Worm (Caenorhabditis elegans) whole organism, L3 larva: Measurements from ENCODE around the gene sra-8.

Experiments
- ama-1 ChIP-seq: fragments of 150-350 bp; optimal IDR thresholded peaks from 2 replicates; lab custom pipeline; 2018
- ceh-9 ChIP-seq: sonication (generic microtip); optimal IDR thresholded peaks from 2 replicates; lab custom pipeline; 2018; ENCODE audit warnings: missing biosample characterization, missing genetic modification characterization
- elt-1 ChIP-seq: fragments of 150-350 bp; optimal IDR thresholded peaks from 2 replicates; lab custom pipeline; 2014; ENCODE audit warnings: missing biosample characterization, missing genetic modification characterization
- jun-1 ChIP-seq: fragments of 150-350 bp; optimal IDR thresholded peaks from 2 replicates; lab custom pipeline; 2014; ENCODE audit warnings: missing biosample characterization, missing genetic modification reagents, missing genetic modification characterization
- lin-15B ChIP-seq: fragments of 150-350 bp; optimal IDR thresholded peaks from 2 replicates; lab custom pipeline; 2014; ENCODE audit warnings: missing biosample characterization, missing genetic modification characterization
- nhr-12 ChIP-seq: fragments of 150-350 bp; optimal IDR thresholded peaks from 2 replicates; lab custom pipeline; 2014; ENCODE audit warnings: missing biosample characterization, missing genetic modification characterization
- nhr-77 ChIP-seq: fragments of 150-350 bp; optimal IDR thresholded peaks from 2 replicates; lab custom pipeline; 2014; ENCODE audit warnings: missing biosample characterization, missing genetic modification characterization
- pha-4 ChIP-seq: fragments of 150-350 bp; optimal IDR thresholded peaks from 2 replicates; lab custom pipeline; 2014; ENCODE audit warnings: missing biosample characterization, missing genetic modification reagents, missing genetic modification characterization
- skn-1 ChIP-seq: fragments of 150-350 bp; optimal IDR thresholded peaks from 2 replicates; lab custom pipeline; 2014; ENCODE audit warnings: missing biosample characterization, missing genetic modification characterization
- unc-62 ChIP-seq: fragments of 150-350 bp; sonication (generic microtip); optimal IDR thresholded peaks from 4 replicates; lab custom pipeline; 2014; ENCODE audit warnings: missing biosample characterization, missing genetic modification reagents, missing genetic modification characterization
- ztf-11 ChIP-seq: fragments of 150-350 bp; optimal IDR thresholded peaks from 2 replicates; lab custom pipeline; 2014; ENCODE audit warnings: missing biosample characterization, missing genetic modification characterization

DNA sequence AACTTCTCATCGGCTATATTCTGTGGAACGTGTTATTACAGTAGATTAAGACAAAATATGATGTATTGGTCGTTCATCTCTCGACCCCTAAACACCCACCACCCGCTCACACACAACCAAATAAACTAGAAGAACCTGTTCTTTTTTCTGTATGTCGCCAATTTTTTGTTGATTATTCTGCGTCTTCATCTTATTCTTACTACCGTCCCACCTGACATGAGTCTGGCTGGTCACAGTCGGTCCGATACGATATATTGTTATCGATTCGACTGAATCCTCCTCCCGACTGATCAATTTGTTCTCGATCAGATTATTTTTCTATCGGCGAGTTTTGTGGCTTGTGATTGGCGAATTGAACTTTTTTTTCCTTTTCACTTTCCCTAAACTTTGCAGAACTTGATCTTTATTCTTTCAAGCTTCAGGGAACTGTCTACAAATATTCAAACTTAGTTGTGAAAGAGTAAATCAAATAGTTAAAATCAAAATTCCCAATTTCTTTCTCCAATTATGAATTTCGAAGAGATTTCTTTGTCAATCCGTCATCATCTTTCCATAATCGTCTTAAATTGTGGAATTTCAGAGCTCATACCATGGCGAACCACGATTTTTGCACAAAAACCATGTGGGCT is 17.5 kb downstream of the sra-8 start, which contains the start of gene F35H8.2:
- no peak for TF ChIP-seq jun-1 (tag; lab: Kevin White, UChicago)
- no peak for TF ChIP-seq unc-62
- no peak for TF ChIP-seq ama-1
- no peak for TF ChIP-seq ztf-11 (tag; lab: Kevin White, UChicago)
- TF ChIP-seq nhr-77 (tag; lab: Kevin White, UChicago), result no peak
- no peak for TF ChIP-seq lin-15B (tag; lab: Kevin White, UChicago)
- no peak for TF ChIP-seq skn-1 (tag; lab: Kevin White, UChicago)
- TF ChIP-seq elt-1 (tag; lab: Kevin White, UChicago), result no peak
- TF ChIP-seq pha-4 (tag; lab: Kevin White, UChicago), result no peak
- TF ChIP-seq nhr-12 (tag; lab: Kevin White, UChicago), result no peak
- no peak for TF ChIP-seq ceh-9
